Fruit fly (Drosophila melanogaster) whole organism, embryonic: ENCODE results near the gene Ing5.

Experiments
- Antp ChIP-seq: fragments of 200-800 bp; sonication (Bioruptor generic); optimal IDR thresholded peaks from 3 replicates; lab custom pipeline; 2016; ENCODE audit warnings: missing biosample characterization, missing genetic modification characterization
- CG10431 ChIP-seq: fragments of 200-800 bp; sonication (Bioruptor generic); optimal IDR thresholded peaks from 3 replicates; lab custom pipeline; 2018; ENCODE audit warnings: missing biosample characterization, mild to moderate bottlenecking, missing genetic modification characterization
- CG12071 ChIP-seq: fragments of 200-800 bp; sonication (Bioruptor generic); optimal IDR thresholded peaks from 3 replicates; lab custom pipeline; 2018; ENCODE audit warnings: missing biosample characterization, mild to moderate bottlenecking, missing genetic modification characterization
- CG14441 ChIP-seq: fragments of 200-800 bp; sonication (Bioruptor generic); IDR thresholded peaks from 2 replicates; pipeline ENCODE4 v1.3.6; 2022; ENCODE audit warnings: missing biosample characterization, missing genetic modification characterization
- CG14965 ChIP-seq: fragments of 200-800 bp; sonication (Bioruptor generic); optimal IDR thresholded peaks from 2 replicates; lab custom pipeline; 2016; ENCODE audit warnings: missing biosample characterization, missing genetic modification characterization, borderline replicate concordance
- CG1602 ChIP-seq: fragments of 200-800 bp; sonication (Bioruptor generic); optimal IDR thresholded peaks from 3 replicates; lab custom pipeline; 2016; ENCODE audit warnings: missing biosample characterization, missing genetic modification characterization
- CG17328 ChIP-seq: fragments of 200-800 bp; sonication (Bioruptor generic); IDR thresholded peaks from 2 replicates; pipeline ENCODE4 v1.3.6; 2022; ENCODE audit warnings: missing biosample characterization, missing genetic modification characterization
- CG17361 ChIP-seq: fragments of 200-800 bp; sonication (Bioruptor generic); IDR thresholded peaks from 3 replicates; pipeline ENCODE4 v1.3.6; 2022; ENCODE audit warnings: missing biosample characterization, missing genetic modification characterization
- CG17802 ChIP-seq: fragments of 200-800 bp; sonication (Bioruptor generic); optimal IDR thresholded peaks from 2 replicates; lab custom pipeline; 2018; ENCODE audit warnings: missing biosample characterization, mild to moderate bottlenecking, missing genetic modification characterization, moderate library complexity
- CG17912 ChIP-seq: fragments of 200-800 bp; sonication (Bioruptor generic); optimal IDR thresholded peaks from 2 replicates; lab custom pipeline; 2018; ENCODE audit warnings: missing biosample characterization, mild to moderate bottlenecking, missing genetic modification characterization
- CG30403 ChIP-seq: fragments of 200-800 bp; sonication (Bioruptor generic); optimal IDR thresholded peaks from 3 replicates; lab custom pipeline; 2016; ENCODE audit warnings: missing biosample characterization, missing genetic modification characterization
- CG31224 ChIP-seq: fragments of 200-800 bp; sonication (Bioruptor generic); IDR thresholded peaks from 2 replicates; pipeline ENCODE4 v1.3.6; 2022; ENCODE audit warnings: missing biosample characterization, missing genetic modification characterization
- CG32767 ChIP-seq: fragments of 200-800 bp; sonication (Bioruptor generic); IDR thresholded peaks from 2 replicates; pipeline ENCODE4 v1.3.6; 2022; ENCODE audit warnings: missing biosample characterization, missing genetic modification characterization
- CG32772 ChIP-seq: fragments of 200-800 bp; sonication (Bioruptor generic); IDR thresholded peaks from 2 replicates; pipeline ENCODE4 v1.3.6; 2022; ENCODE audit warnings: missing biosample characterization, missing genetic modification characterization
- CG34224 ChIP-seq: fragments of 200-800 bp; sonication (Bioruptor generic); IDR thresholded peaks from 3 replicates; pipeline ENCODE4 v1.3.6; 2022; ENCODE audit warnings: missing biosample characterization, missing genetic modification characterization; ENCODE audit not compliant: partially characterized antibody
- CG3726 ChIP-seq: fragments of 200-800 bp; sonication (Bioruptor generic); IDR thresholded peaks from 3 replicates; pipeline ENCODE4, ENCODE4 v1.3.6; 2022; ENCODE audit warnings: missing biosample characterization, missing genetic modification characterization
- CG4282 ChIP-seq: fragments of 200-800 bp; sonication (Bioruptor generic); optimal IDR thresholded peaks from 2 replicates; lab custom pipeline; 2016; ENCODE audit warnings: missing biosample characterization, missing genetic modification characterization
- CG4707 ChIP-seq: fragments of 200-800 bp; sonication (Bioruptor generic); optimal IDR thresholded peaks from 2 replicates; lab custom pipeline; 2018; ENCODE audit warnings: missing biosample characterization, mild to moderate bottlenecking, missing genetic modification characterization, moderate library complexity
- CG7357 ChIP-seq: fragments of 200-800 bp; sonication (Bioruptor generic); IDR thresholded peaks from 3 replicates; pipeline ENCODE4 v1.3.6; 2022; ENCODE audit warnings: missing biosample characterization, missing genetic modification characterization
- CG7745 ChIP-seq: fragments of 200-800 bp; sonication (Bioruptor generic); optimal IDR thresholded peaks from 2 replicates; lab custom pipeline; 2018; ENCODE audit warnings: missing biosample characterization, mild to moderate bottlenecking, missing genetic modification characterization, moderate library complexity
- CG7786 ChIP-seq: fragments of 200-800 bp; sonication (Bioruptor generic); optimal IDR thresholded peaks from 2 replicates; lab custom pipeline; 2016; ENCODE audit warnings: missing biosample characterization, missing genetic modification characterization
- CG8924 ChIP-seq: fragments of 200-800 bp; optimal IDR thresholded peaks from 3 replicates; lab custom pipeline; 2019; ENCODE audit warnings: missing biosample characterization, mild to moderate bottlenecking, missing genetic modification characterization, moderate library complexity
- CrebB ChIP-seq: fragments of 200-800 bp; sonication (Bioruptor generic); optimal IDR thresholded peaks from 3 replicates; lab custom pipeline; 2018; ENCODE audit warnings: missing biosample characterization, mild to moderate bottlenecking, missing genetic modification characterization
- D ChIP-seq, 2 experiments: fragments of 200-800 bp in 1 of 2; fragments of >200 bp in 1 of 2; sonication (Bioruptor generic) in 1 of 2; optimal IDR thresholded peaks; 2 replicates in 1 of 2; 3 replicates in 1 of 2; lab custom pipeline; 2017; ENCODE audit warnings: mild to moderate bottlenecking in 1 of 2, missing biosample characterization in 1 of 2, missing genetic modification characterization in 1 of 2, missing genetic modification reagents in 1 of 2
- D19B ChIP-seq: fragments of 200-800 bp; sonication (Bioruptor generic); optimal IDR thresholded peaks from 2 replicates; lab custom pipeline; 2017; ENCODE audit warnings: missing biosample characterization, mild to moderate bottlenecking, missing genetic modification characterization
- Dll ChIP-seq: fragments of 200-800 bp; sonication (Bioruptor generic); IDR thresholded peaks from 4 replicates; pipeline ENCODE4 v1.3.6; 2022; ENCODE audit warnings: missing biosample characterization, missing genetic modification characterization; ENCODE audit not compliant: partially characterized antibody
- Gsc ChIP-seq: fragments of 200-800 bp; sonication (Bioruptor generic); IDR thresholded peaks from 2 replicates; pipeline ENCODE4 v1.3.6; 2022; ENCODE audit warnings: missing biosample characterization, missing genetic modification characterization
- Hr78 ChIP-seq, 2 experiments: fragments of 200-800 bp in 1 of 2; fragments of >200 bp in 1 of 2; sonication (Bioruptor generic) in 1 of 2; optimal IDR thresholded peaks; 2 replicates each; lab custom pipeline; 2017 to 2019; ENCODE audit warnings: missing biosample characterization in 2 of 2, missing genetic modification characterization in 2 of 2, mild to moderate bottlenecking in 1 of 2, moderate library complexity in 1 of 2
- Hsf ChIP-seq: fragments of 200-800 bp; sonication (Bioruptor generic); optimal IDR thresholded peaks from 3 replicates; lab custom pipeline; 2016; ENCODE audit warnings: missing biosample characterization, missing genetic modification characterization
- MTF-1 ChIP-seq: fragments of 200-800 bp; sonication (Bioruptor generic); optimal IDR thresholded peaks from 2 replicates; lab custom pipeline; 2018; ENCODE audit warnings: missing biosample characterization, mild to moderate bottlenecking, missing genetic modification characterization, borderline replicate concordance
- Med ChIP-seq: fragments of 200-800 bp; sonication (Bioruptor generic); peaks from one replicate; lab custom pipeline; 2016; ENCODE audit warnings: missing biosample characterization, missing genetic modification characterization, mild to moderate bottlenecking, inconsistent platforms, moderate library complexity
- Mes4 ChIP-seq: fragments of 200-800 bp; sonication (Bioruptor generic); optimal IDR thresholded peaks from 2 replicates; lab custom pipeline; 2016; ENCODE audit warnings: missing biosample characterization, missing genetic modification characterization
- Stat92E ChIP-seq, 3 experiments: fragments of >200 bp in 2 of 3; fragments of 200-800 bp in 1 of 3; sonication (Bioruptor generic) in 1 of 3; optimal IDR thresholded peaks; 2 replicates each; lab custom pipeline; 2017 to 2019; ENCODE audit warnings: missing biosample characterization in 3 of 3, missing genetic modification characterization in 3 of 3, mild to moderate bottlenecking in 1 of 3, moderate library complexity in 1 of 3
- ase ChIP-seq: fragments of 200-800 bp; sonication (Bioruptor generic); IDR thresholded peaks from 3 replicates; pipeline ENCODE4 v1.3.6; 2022; ENCODE audit warnings: missing biosample characterization, missing genetic modification characterization
- bbx ChIP-seq: fragments of 200-800 bp; sonication (Bioruptor generic); IDR thresholded peaks from 2 replicates; pipeline ENCODE4 v1.3.6; 2022; ENCODE audit warnings: missing biosample characterization, missing genetic modification characterization; ENCODE audit not compliant: partially characterized antibody
- caup ChIP-seq: fragments of 200-800 bp; sonication (Bioruptor generic); optimal IDR thresholded peaks from 3 replicates; lab custom pipeline; 2017; ENCODE audit warnings: missing biosample characterization, mild to moderate bottlenecking, missing genetic modification characterization, moderate library complexity; ENCODE audit not compliant: severe bottlenecking
- fd96Cb ChIP-seq: fragments of 200-800 bp; sonication (Bioruptor generic); optimal IDR thresholded peaks from 2 replicates; lab custom pipeline; 2018; ENCODE audit warnings: missing biosample characterization, mild to moderate bottlenecking, missing genetic modification characterization, moderate library complexity
- fu2 ChIP-seq: fragments of 200-800 bp; sonication (Bioruptor generic); optimal IDR thresholded peaks from 2 replicates; lab custom pipeline; 2016; ENCODE audit warnings: missing biosample characterization, missing genetic modification characterization
- lbe ChIP-seq: fragments of 200-800 bp; sonication (Bioruptor generic); optimal IDR thresholded peaks from 2 replicates; lab custom pipeline; 2016; ENCODE audit warnings: missing biosample characterization, mild to moderate bottlenecking, missing genetic modification characterization
- mirr ChIP-seq: fragments of 200-800 bp; sonication (Bioruptor generic); optimal IDR thresholded peaks from 3 replicates; lab custom pipeline; 2018; ENCODE audit warnings: missing biosample characterization, mild to moderate bottlenecking, missing genetic modification characterization
- sens ChIP-seq: fragments of 200-800 bp; sonication (Bioruptor generic); peaks from one replicate; lab custom pipeline; 2016; ENCODE audit warnings: missing biosample characterization, missing genetic modification characterization
- sens-2 ChIP-seq: fragments of 200-800 bp; sonication (Bioruptor generic); IDR thresholded peaks from 2 replicates; pipeline ENCODE4 v1.3.6; 2022; ENCODE audit warnings: missing biosample characterization, missing genetic modification characterization
- sim ChIP-seq: fragments of 200-800 bp; sonication (Bioruptor generic); IDR thresholded peaks from 2 replicates; pipeline ENCODE4 v1.3.6; 2022; ENCODE audit warnings: missing biosample characterization, missing genetic modification characterization
- sisA ChIP-seq: fragments of 200-800 bp; sonication (Bioruptor generic); IDR thresholded peaks from 2 replicates; pipeline ENCODE4 v1.3.6; 2022; ENCODE audit warnings: missing biosample characterization, missing genetic modification characterization
- sr ChIP-seq: fragments of 200-800 bp; sonication (Bioruptor generic); IDR thresholded peaks from 3 replicates; pipeline ENCODE4 v1.3.6; 2022; ENCODE audit warnings: missing biosample characterization, missing genetic modification characterization
- sug ChIP-seq: fragments of 200-800 bp; optimal IDR thresholded peaks from 2 replicates; lab custom pipeline; 2019; ENCODE audit warnings: missing biosample characterization, mild to moderate bottlenecking, missing genetic modification characterization, moderate library complexity
- tin ChIP-seq: fragments of 200-800 bp; sonication (Bioruptor generic); optimal IDR thresholded peaks from 3 replicates; lab custom pipeline; 2016; ENCODE audit warnings: missing biosample characterization, missing genetic modification characterization
- unc-4 ChIP-seq: fragments of 200-800 bp; sonication (Bioruptor generic); IDR thresholded peaks from 2 replicates; pipeline ENCODE4 v1.3.6; 2022; ENCODE audit warnings: missing biosample characterization, missing genetic modification characterization; ENCODE audit not compliant: partially characterized antibody
- unpg ChIP-seq: fragments of 200-800 bp; sonication (Bioruptor generic); optimal IDR thresholded peaks from 3 replicates; lab custom pipeline; 2018; ENCODE audit warnings: missing biosample characterization, mild to moderate bottlenecking, missing genetic modification characterization, moderate library complexity

Ing5 gene

DNA sequence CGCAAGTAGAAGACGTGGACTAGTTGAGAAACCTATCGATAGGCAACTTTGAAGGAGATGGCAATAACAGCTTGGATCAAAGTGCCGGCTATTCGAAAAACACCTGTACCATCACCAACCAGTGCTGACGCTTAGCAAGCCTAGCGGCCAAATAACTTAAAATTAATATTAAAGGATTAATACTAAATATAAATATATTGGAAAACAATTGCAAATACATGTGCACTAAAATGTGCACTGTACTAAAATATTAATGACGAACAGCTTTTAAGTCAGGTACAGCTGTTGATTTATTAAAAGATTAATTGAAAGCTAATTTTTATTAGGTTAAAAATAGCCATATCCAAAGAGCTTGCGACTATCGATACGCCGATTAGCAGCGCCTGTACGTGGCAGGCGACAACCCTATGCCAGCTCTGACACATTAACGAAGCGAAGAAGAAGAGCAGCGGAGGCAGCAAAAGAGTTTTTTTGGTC, 8.6 kb downstream of the Ing5 start, which contains the start of the genes CG9302 and beta'COP (continued):
- TF ChIP-seq Mes4 (GFP tag; lab: Kevin White, UChicago) (no peak), CG32767 (0 out of 2 replicates have a peak, but pooled peaks have one; percentile 39), Gsc (no peak), sr (GFP tag; lab: Robert Waterston, UW) (no peak), sens-2 (no peak), Hsf (peak; percentile 61), caup (GFP tag; lab: Kevin White, UChicago) (peak; percentile 48), CrebB (tag; lab: Kevin White, UChicago) (no peak), Antp (GFP tag; lab: Kevin White, UChicago) (peak; percentile 34), sens (GFP tag; lab: Kevin White, UChicago) (peak; percentile 86), CG12071 (GFP tag; lab: Kevin White, UChicago) (no peak), CG10431 (peak; percentile 17), sisA (peak; percentile 58), CG31224 (GFP tag; lab: Robert Waterston, UW) (peak; percentile 42; the same call in 1 of the 2 replicates), CG14441 (GFP tag; lab: Robert Waterston, UW) (peak; percentile 48), D (optimal IDR thresholded peaks at IDR 0.05; lab: Kevin White, UChicago) (no peak), D (GFP tag; optimal IDR thresholded peaks at IDR 0.05; lab: Kevin White, UChicago) (peak; percentile 32), CG30403 (peak; percentile 83), CG7357 (GFP tag; lab: Robert Waterston, UW) (peak; percentile 56; the same call in 1 of the 3 replicates), bbx (GFP tag; lab: Robert Waterston, UW) (no peak; the same call in 1 of the 2 replicates), fd96Cb (tag; lab: Kevin White, UChicago) (peak; percentile 51), CG3726 (GFP tag; lab: Robert Waterston, UW) (no peak), sug (tag; lab: Kevin White, UChicago) (peak; percentile 85), CG17361 (GFP tag; lab: Robert Waterston, UW) (peak; percentile 90), sim (GFP tag; lab: Robert Waterston, UW) (no peak), CG17328 (GFP tag; lab: Robert Waterston, UW) (no peak), Hr78 (GFP tag; optimal IDR thresholded peaks at IDR 0.05; lab: Kevin White, UChicago) (no peak), CG7745 (tag; lab: Kevin White, UChicago) (no peak), Stat92E (GFP tag; optimal IDR thresholded peaks at IDR 0.05; lab: Kevin White, UChicago) (peak in 1 of 3 experiments; percentile 58), D19B (no peak), CG14965 (no peak), fu2 (no peak), CG4707 (GFP tag; lab: Kevin White, UChicago) (no peak), CG17802 (tag; lab: Kevin White, UChicago) (peak; percentile 16), tin (GFP tag; lab: Kevin White, UChicago) (peak; percentile 60), CG8924 (tag; lab: Kevin White, UChicago) (peak; percentile 72), CG17912 (GFP tag; lab: Kevin White, UChicago) (peak; percentile 48), CG32772 (GFP tag; lab: Robert Waterston, UW) (no peak), CG34224 (no peak; the same call in 2 of the 3 replicates), MTF-1 (no peak), unpg (GFP tag; lab: Kevin White, UChicago) (peak; percentile 58), CG7786 (peak; percentile 48), Dll (GFP tag; lab: Robert Waterston, UW) (peak; percentile 76), ase (GFP tag; lab: Robert Waterston, UW) (no peak; the same call in 2 of the 3 replicates), Med (GFP tag; lab: Kevin White, UChicago) (peak; percentile 84), mirr (no peak), lbe (GFP tag; lab: Kevin White, UChicago) (peak; percentile 66), unc-4 (peak; percentile 71), CG1602 (GFP tag; lab: Kevin White, UChicago) (peak; percentile 49), CG4282 (no peak)
